Worm (Caenorhabditis elegans) whole organism, late embryonic: ENCODE data around the gene nas-15.

Experiments
- ahr-1 ChIP-seq: sonication (generic microtip); optimal IDR thresholded peaks from 2 replicates; lab custom pipeline; 2016; ENCODE audit warnings: missing genetic modification characterization, missing compliant biosample characterization
- ceh-18 ChIP-seq: sonication (generic microtip); optimal IDR thresholded peaks from 2 replicates; lab custom pipeline; 2016; ENCODE audit warnings: missing genetic modification characterization, missing compliant biosample characterization
- ceh-30 ChIP-seq: fragments of 150-350 bp; optimal IDR thresholded peaks from 2 replicates; lab custom pipeline; 2014; ENCODE audit warnings: missing biosample characterization, missing genetic modification characterization
- dve-1 ChIP-seq: sonication (generic microtip); optimal IDR thresholded peaks from 2 replicates; lab custom pipeline; 2017; ENCODE audit warnings: antibody characterized with exemption, mild to moderate bottlenecking, missing genetic modification characterization, missing compliant biosample characterization
- fkh-10 ChIP-seq: fragments of 150-350 bp; optimal IDR thresholded peaks from 2 replicates; lab custom pipeline; 2014; ENCODE audit warnings: missing biosample characterization, missing genetic modification reagents, missing genetic modification characterization
- hlh-8 ChIP-seq: sonication (generic microtip); optimal IDR thresholded peaks from 2 replicates; lab custom pipeline; 2016; ENCODE audit warnings: missing genotype, missing genetic modification characterization, missing compliant biosample characterization
- pqm-1 ChIP-seq: sonication (generic microtip); optimal IDR thresholded peaks from 2 replicates; lab custom pipeline; 2016; ENCODE audit warnings: missing genetic modification characterization, missing compliant biosample characterization
- sdc-2 ChIP-seq: sonication (generic microtip); optimal IDR thresholded peaks from 2 replicates; lab custom pipeline; 2016; ENCODE audit warnings: missing genotype, missing genetic modification characterization, missing compliant biosample characterization
- unc-3 ChIP-seq, 2 experiments: fragments of 200-800 bp in 1 of 2; sonication (Bioruptor generic) in 1 of 2; sonication (generic microtip) in 1 of 2; conservative IDR thresholded peaks in 1 of 2; optimal IDR thresholded peaks in 1 of 2; 2 replicates each; pipeline versions ENCODE4 v1.3.6 to Lab custom; 2016 to 2022; ENCODE audit warnings: missing compliant biosample characterization in 2 of 2, missing genetic modification characterization in 2 of 2, missing genetic modification reagents in 1 of 2

DNA sequence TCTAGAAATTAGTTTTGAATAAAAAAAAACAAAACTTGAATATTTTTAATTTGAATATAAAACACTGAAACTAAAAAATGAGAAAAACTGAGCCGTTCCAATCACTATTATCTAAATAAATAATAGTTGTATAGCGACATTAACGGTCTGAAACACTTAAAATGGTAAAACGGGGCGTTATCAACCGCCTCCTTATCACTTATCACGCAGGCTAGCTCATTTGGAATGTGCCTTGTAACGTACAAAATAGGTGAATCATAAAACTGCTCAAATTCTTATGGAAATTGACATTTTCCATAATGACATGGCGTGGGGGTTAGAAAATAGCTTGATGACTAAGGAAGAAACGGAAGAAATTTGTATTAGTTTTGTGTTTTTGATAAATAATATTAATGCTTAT lies 38.4 kb downstream of the nas-15 start, which contains the start of gene ifd-2:
- TF ChIP-seq dve-1 (tag; lab: Kevin White, UChicago) (no peak), pqm-1 (tag; lab: Kevin White, UChicago) (no peak), sdc-2 (tag; lab: Kevin White, UChicago) (no peak), ceh-30 (tag; lab: Kevin White, UChicago) (no peak), fkh-10 (GFP tag; lab: Kevin White, UChicago) (no peak), ahr-1 (no peak), ceh-18 (tag; lab: Kevin White, UChicago) (no peak), unc-3 (GFP tag; conservative IDR thresholded peaks at IDR 0.05; lab: Robert Waterston, UW) (no peak), unc-3 (tag; optimal IDR thresholded peaks at IDR 0.05; lab: Kevin White, UChicago) (no peak), hlh-8 (no peak)
